Fruit fly (Drosophila melanogaster) whole organism: ENCODE data around the gene RabGGTb.

Source experiments
- pan ChIP-seq: fragments of >200 bp; optimal IDR thresholded peaks from 2 replicates; lab custom pipeline; 2017
- psq ChIP-seq: fragments of >200 bp; optimal IDR thresholded peaks from 2 replicates; lab custom pipeline; 2017

DNA sequence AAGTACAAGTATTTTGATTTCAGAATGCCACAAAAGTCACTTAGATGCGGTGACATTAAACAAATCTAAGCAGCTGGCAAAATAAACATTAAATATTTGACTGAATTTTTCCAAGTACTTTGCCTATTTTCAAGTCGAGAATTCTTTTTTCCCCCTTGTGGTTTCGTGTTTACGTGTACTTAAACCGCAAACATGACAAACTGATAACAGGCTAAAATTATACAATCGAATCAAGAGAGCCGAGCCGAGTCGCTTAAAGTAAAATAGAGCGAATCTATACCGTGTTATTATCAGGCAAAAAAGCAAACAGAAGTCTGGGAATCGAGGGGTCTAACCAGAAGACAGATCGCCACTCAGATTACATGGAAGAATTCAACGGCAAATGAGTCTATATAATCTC, 27.2 kb downstream of the RabGGTb start:
- no peak for TF ChIP-seq psq (lab: Kevin White, UChicago)
- no peak for TF ChIP-seq pan (lab: Kevin White, UChicago)
